Worm (Caenorhabditis elegans) whole organism, L4/young adult: ENCODE data around the gene K02E7.11.

Experiments used
- W03F9.2 ChIP-seq: fragments of 150-350 bp; optimal IDR thresholded peaks from 2 replicates; lab custom pipeline; 2014; ENCODE audit warnings: missing biosample characterization, missing genetic modification characterization
- dao-5 ChIP-seq: sonication (generic microtip); optimal IDR thresholded peaks from 2 replicates; lab custom pipeline; 2016; ENCODE audit warnings: missing genotype, missing genetic modification characterization, moderate library complexity, missing compliant biosample characterization
- him-1 ChIP-seq: sonication (generic microtip); optimal IDR thresholded peaks from 2 replicates; lab custom pipeline; 2016; ENCODE audit warnings: missing genotype, missing genetic modification reagents, missing genetic modification characterization, missing compliant biosample characterization

The K02E7.11 gene

ce11 chrII:1075424-1075823, at the start of gene K02E7.11:
Gene K02E7.11 (minus strand): TSS chrII:1075524.
- TF ChIP-seq W03F9.2 (no peak), dao-5 (tag; lab: Kevin White, UChicago) (no peak), him-1 (tag; lab: Kevin White, UChicago) (no peak)

ce11 chrII:1124757-1125156, 49.4 kb upstream of the K02E7.11 start:
- no peak for TF ChIP-seq W03F9.2
- TF ChIP-seq dao-5 (tag; lab: Kevin White, UChicago): no peak
- no peak for TF ChIP-seq him-1 (tag; lab: Kevin White, UChicago)

ce11 chrII:1123208-1123607, 47.9 kb upstream of the K02E7.11 start, which contains the start of the genes sut-1 and eri-3:
Gene sut-1 (minus strand): TSS chrII:1123265.
Gene eri-3 (plus strand): TSS chrII:1123534.
- no peak for TF ChIP-seq him-1 (tag; lab: Kevin White, UChicago)
- no peak for TF ChIP-seq W03F9.2
- TF ChIP-seq dao-5 (tag; lab: Kevin White, UChicago): no peak

ce11 chrII:1117992-1118729, 42.8 kb upstream of the K02E7.11 start, which contains the start of gene lips-13:
Gene lips-13 (minus strand): TSS chrII:1118042.
- TF ChIP-seq W03F9.2: no peak
- TF ChIP-seq dao-5 (tag; lab: Kevin White, UChicago): no peak
- no peak for TF ChIP-seq him-1 (tag; lab: Kevin White, UChicago)

ce11 chrII:1116521-1116920, 41.2 kb upstream of the K02E7.11 start:
- TF ChIP-seq W03F9.2 (no peak), dao-5 (tag; lab: Kevin White, UChicago) (no peak), him-1 (tag; lab: Kevin White, UChicago) (no peak)

ce11 chrII:1114133-1114532, 38.8 kb upstream of the K02E7.11 start, which contains the start of gene lips-12:
Gene lips-12 (minus strand): TSS chrII:1114233.
- TF ChIP-seq him-1 (tag; lab: Kevin White, UChicago) (no peak), W03F9.2 (no peak), dao-5 (tag; lab: Kevin White, UChicago) (no peak)

ce11 chrII:1110901-1111300, 35.6 kb upstream of the K02E7.11 start, which contains the start of gene lips-11:
Gene lips-11 (minus strand): TSS chrII:1111001.
- TF ChIP-seq him-1 (tag; lab: Kevin White, UChicago): no peak
- TF ChIP-seq dao-5 (tag; lab: Kevin White, UChicago): no peak
- no peak for TF ChIP-seq W03F9.2

- TF ChIP-seq dao-5 (tag; lab: Kevin White, UChicago): no peak
- no peak for TF ChIP-seq him-1 (tag; lab: Kevin White, UChicago)
- TF ChIP-seq W03F9.2: no peak
Measured at ce11 chrII:1106914-1107597, 31.7 kb upstream of the K02E7.11 start, which contains the start of gene col-40. Gene col-40 (minus strand): TSS chrII:1106964.

- no peak for TF ChIP-seq him-1 (tag; lab: Kevin White, UChicago)
Measured at ce11 chrII:1105291-1105690, 30.0 kb upstream of the K02E7.11 start.

- TF ChIP-seq dao-5 (tag; lab: Kevin White, UChicago) (no peak), W03F9.2 (no peak), him-1 (tag; lab: Kevin White, UChicago) (no peak)
Measured at ce11 chrII:1104409-1104808, 29.1 kb upstream of the K02E7.11 start, which contains the start of gene T13B5.9. Gene T13B5.9 (minus strand): TSS chrII:1104509.

ce11 chrII:1103484-1104100, 28.3 kb upstream of the K02E7.11 start:
- no peak for TF ChIP-seq him-1 (tag; lab: Kevin White, UChicago)
- TF ChIP-seq dao-5 (tag; lab: Kevin White, UChicago): no peak
- no peak for TF ChIP-seq W03F9.2

ce11 chrII:1102209-1102608, 26.9 kb upstream of the K02E7.11 start:
- TF ChIP-seq W03F9.2 (no peak), him-1 (tag; lab: Kevin White, UChicago) (no peak), dao-5 (tag; lab: Kevin White, UChicago) (no peak)

- TF ChIP-seq him-1 (tag; lab: Kevin White, UChicago) (no peak), W03F9.2 (no peak), dao-5 (tag; lab: Kevin White, UChicago) (no peak)
Measured at ce11 chrII:1101413-1101812, 26.1 kb upstream of the K02E7.11 start.

ce11 chrII:1100719-1101118, 25.4 kb upstream of the K02E7.11 start, which contains the start of gene pho-14:
Gene pho-14 (minus strand): TSS chrII:1100819.
- TF ChIP-seq dao-5 (tag; lab: Kevin White, UChicago): no peak
- TF ChIP-seq him-1 (tag; lab: Kevin White, UChicago): no peak
- no peak for TF ChIP-seq W03F9.2
